Worm (Caenorhabditis elegans) whole organism, L1 larva: ENCODE data around the gene Y61B8B.3.

Source experiments
- ama-1 ChIP-seq: fragments of 150-350 bp; optimal IDR thresholded peaks from 2 replicates; lab custom pipeline; 2014
- ceh-88 ChIP-seq: fragments of 200-800 bp; sonication (Bioruptor generic); IDR thresholded peaks from 2 replicates; pipeline ENCODE4 v1.3.6; 2022; ENCODE audit warnings: missing genetic modification characterization, missing compliant biosample characterization
- ces-1 ChIP-seq: fragments of 150-350 bp; optimal IDR thresholded peaks from 2 replicates; lab custom pipeline; 2014; ENCODE audit warnings: missing biosample characterization, missing genetic modification reagents, missing genetic modification characterization
- egl-27 ChIP-seq, 2 experiments: fragments of 150-350 bp in 1 of 2; sonication (generic microtip); optimal IDR thresholded peaks; 3 replicates each; lab custom pipeline; 2017 to 2018; ENCODE audit warnings: missing biosample characterization in 2 of 2, missing genetic modification characterization in 2 of 2, missing genetic modification reagents in 2 of 2
- lin-15B ChIP-seq: fragments of 150-350 bp; sonication (generic microtip); optimal IDR thresholded peaks from 3 replicates; lab custom pipeline; 2014; ENCODE audit warnings: missing biosample characterization, missing genetic modification characterization
- ztf-4 ChIP-seq: fragments of 150-350 bp; optimal IDR thresholded peaks from 2 replicates; lab custom pipeline; 2014; ENCODE audit warnings: missing biosample characterization, missing genetic modification characterization

ce11 chrV:17327867-17328266 is 15.6 kb upstream of the Y61B8B.3 start, which contains the start of gene sdz-16:
- no peak for TF ChIP-seq ces-1 (GFP tag; lab: Kevin White, UChicago)
- no peak for TF ChIP-seq ceh-88 (GFP tag; lab: Robert Waterston, UW)
- TF ChIP-seq ama-1 (lab: Kevin White, UChicago) = no peak
- TF ChIP-seq ztf-4 = no peak
- no peak for TF ChIP-seq egl-27 (tag; optimal IDR thresholded peaks at IDR 0.05; lab: Kevin White, UChicago)
- TF ChIP-seq lin-15B = no peak
